Worm (Caenorhabditis elegans): ENCODE data around the gene F47C12.7.

F47C12.7 gene

DNA sequence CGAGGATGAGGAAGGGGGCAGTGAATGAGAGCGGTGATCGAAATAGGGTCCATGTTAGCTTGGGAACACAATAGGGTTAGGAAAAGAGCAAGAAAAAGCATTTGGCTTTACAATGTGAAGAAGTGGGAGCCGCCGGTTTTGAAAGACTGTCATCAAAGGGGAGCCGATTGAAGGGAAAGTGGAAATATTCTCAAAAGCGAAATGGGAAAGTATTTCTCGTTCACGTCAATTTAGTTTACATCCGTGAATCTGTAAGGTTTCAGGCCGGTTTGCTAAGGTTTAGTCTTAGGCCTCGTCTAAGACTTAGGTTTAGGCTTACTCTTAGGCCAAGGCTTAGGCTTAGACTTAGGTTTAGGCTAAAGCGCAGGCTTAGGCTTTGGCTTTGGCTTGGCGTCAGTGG lies at the start of gene F47C12.7:
TSS of gene F47C12.7 (minus strand) at position 101 of the 400 bp plus-strand sequence.
- TF ChIP-seq flh-1 (GFP tag; optimal IDR thresholded peaks at IDR 0.05) (no peak), mls-2 (tag; optimal IDR thresholded peaks at IDR 0.05) (no peak), hlh-1 (tag; optimal IDR thresholded peaks at IDR 0.05) (no peak), mep-1 (tag; optimal IDR thresholded peaks at IDR 0.05) (no peak), pha-4 (tag; optimal IDR thresholded peaks at IDR 0.05) (no peak), M03D4.4 (tag; optimal IDR thresholded peaks at IDR 0.05) (no peak), nhr-76 (tag; optimal IDR thresholded peaks at IDR 0.05) (no peak)

DNA sequence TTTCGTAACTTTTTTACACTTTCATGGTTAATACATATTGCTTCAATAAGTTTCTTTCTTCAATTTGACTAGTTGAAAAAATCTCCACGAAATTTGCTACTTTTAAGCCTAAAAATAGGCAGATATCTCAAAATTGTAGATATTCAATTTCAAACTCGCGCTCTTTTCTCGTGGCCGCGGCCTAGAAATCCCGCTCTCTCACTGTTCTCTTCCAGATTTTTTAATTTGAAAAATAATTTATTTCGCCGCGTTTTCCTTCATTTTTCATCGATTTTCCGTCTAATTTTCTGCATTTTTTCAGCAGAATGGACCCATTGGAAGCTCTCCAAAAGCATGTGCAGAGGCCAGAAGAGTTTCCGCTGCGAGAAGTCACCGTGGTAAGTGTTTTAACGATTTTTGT lies 47.0 kb upstream of the F47C12.7 start, which contains the start of gene cdc-73:
TSS of gene cdc-73 (plus strand) at position 302 of the 400 bp plus-strand sequence.
- TF ChIP-seq ztf-11 (tag; optimal IDR thresholded peaks at IDR 0.05) (no peak), ces-1 (GFP tag; optimal IDR thresholded peaks at IDR 0.05) (peak; percentile 35), lsy-2 (tag; optimal IDR thresholded peaks at IDR 0.05) (peak; percentile 23), ceh-39 (tag; optimal IDR thresholded peaks at IDR 0.05) (no peak), mab-5 (tag; optimal IDR thresholded peaks at IDR 0.05) (no peak), unc-120 (tag; optimal IDR thresholded peaks at IDR 0.05; ENCODE audit: poor library complexity, severe bottlenecking) (no peak), flh-1 (GFP tag; optimal IDR thresholded peaks at IDR 0.05) (no peak), mls-2 (tag; optimal IDR thresholded peaks at IDR 0.05) (no peak), M03D4.4 (tag; optimal IDR thresholded peaks at IDR 0.05) (no peak), ham-2 (GFP tag; optimal IDR thresholded peaks at IDR 0.05) (no peak), sptf-1 (tag; optimal IDR thresholded peaks at IDR 0.05) (peak; percentile 31)

- TF ChIP-seq nhr-237 (tag; optimal IDR thresholded peaks at IDR 0.05) (no peak), lin-13 (tag; optimal IDR thresholded peaks at IDR 0.05) (no peak), sptf-1 (tag; optimal IDR thresholded peaks at IDR 0.05) (no peak), ceh-39 (tag; optimal IDR thresholded peaks at IDR 0.05) (no peak), zip-8 (tag; optimal IDR thresholded peaks at IDR 0.05) (no peak), hlh-1 (tag; optimal IDR thresholded peaks at IDR 0.05) (no peak), blmp-1 (tag; optimal IDR thresholded peaks at IDR 0.05) (no peak), mep-1 (tag; optimal IDR thresholded peaks at IDR 0.05) (no peak), nhr-2 (tag; optimal IDR thresholded peaks at IDR 0.05) (no peak), ceh-83 (GFP tag; optimal IDR thresholded peaks at IDR 0.05) (no peak), elt-3 (tag; optimal IDR thresholded peaks at IDR 0.05) (no peak), tbx-8 (GFP tag; optimal IDR thresholded peaks at IDR 0.05) (no peak), nhr-12 (tag; optimal IDR thresholded peaks at IDR 0.05) (no peak), ztf-11 (tag; optimal IDR thresholded peaks at IDR 0.05) (no peak), cnd-1 (tag; optimal IDR thresholded peaks at IDR 0.05) (no peak), unc-62 (GFP tag; optimal IDR thresholded peaks at IDR 0.05) (no peak)
These were observed 45.7 kb upstream of the F47C12.7 start for ce11 chrIV:4041006-4041405.

ce11 chrIV:4039984-4040383 lies 44.7 kb upstream of the F47C12.7 start, which contains the start of gene F35F11.2:
Gene F35F11.2, plus strand, starts transcription at chrIV:4040284.
- no peak for TF ChIP-seq mab-5 (tag; optimal IDR thresholded peaks at IDR 0.05)
- TF ChIP-seq sptf-1 (tag; optimal IDR thresholded peaks at IDR 0.05): no peak
- no peak for TF ChIP-seq hlh-1 (tag; optimal IDR thresholded peaks at IDR 0.05)
- no peak for TF ChIP-seq mep-1 (tag; optimal IDR thresholded peaks at IDR 0.05)
- TF ChIP-seq sem-2 (GFP tag; optimal IDR thresholded peaks at IDR 0.05): no peak
- TF ChIP-seq mls-2 (tag; optimal IDR thresholded peaks at IDR 0.05): no peak
- TF ChIP-seq elt-1 (tag; optimal IDR thresholded peaks at IDR 0.05; ENCODE audit: borderline replicate concordance, insufficient read depth): no peak

ce11 chrIV:4034883-4035282 lies 39.6 kb upstream of the F47C12.7 start, which contains the start of gene hlh-30:
Gene hlh-30, minus strand, starts transcription at chrIV:4034951.
- TF ChIP-seq ces-1 (GFP tag; optimal IDR thresholded peaks at IDR 0.05): peak; percentile 55
- TF ChIP-seq hlh-1 (tag; optimal IDR thresholded peaks at IDR 0.05): no peak
- TF ChIP-seq unc-120 (tag; optimal IDR thresholded peaks at IDR 0.05; ENCODE audit: poor library complexity, severe bottlenecking): peak; percentile 9

DNA sequence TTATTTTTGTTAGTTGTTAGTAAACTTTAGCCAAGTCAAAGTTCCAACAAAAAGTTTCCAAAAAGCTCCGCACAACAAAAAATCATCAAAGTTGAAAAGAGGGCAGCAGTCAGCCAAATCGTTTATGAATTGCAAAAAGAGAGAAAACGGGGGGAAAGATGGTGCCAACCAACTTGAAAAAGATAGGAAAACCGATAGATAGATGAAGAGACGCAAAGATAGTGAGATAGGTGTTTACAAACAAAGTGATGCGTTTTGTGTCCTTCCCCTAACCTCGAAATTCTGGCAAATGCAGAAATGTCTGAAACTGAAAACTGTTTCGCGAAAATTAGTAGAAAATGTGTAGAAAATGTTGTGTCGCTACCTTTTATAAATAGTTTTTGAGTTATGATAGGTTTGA lies 38.2 kb upstream of the F47C12.7 start:
- TF ChIP-seq hlh-1 (tag; optimal IDR thresholded peaks at IDR 0.05) (peak; percentile 11), unc-39 (tag; optimal IDR thresholded peaks at IDR 0.05) (no peak)

Data from whole organism, mixed stage, embryonic.